Fruit fly (Drosophila melanogaster) whole organism, adult: Measurements from ENCODE around the gene CG18135.

ENCODE experiments used
- CG11617 ChIP-seq: fragments of 200-800 bp; sonication (Bioruptor generic); optimal IDR thresholded peaks from 2 replicates; lab custom pipeline; 2017; ENCODE audit warnings: mild to moderate bottlenecking, missing biosample characterization, missing genetic modification reagents, missing genetic modification characterization
- CG12768 ChIP-seq: fragments of 200-800 bp; sonication (Bioruptor generic); optimal IDR thresholded peaks from 2 replicates; lab custom pipeline; 2017; ENCODE audit warnings: missing biosample characterization, missing genetic modification characterization, mild to moderate bottlenecking, moderate library complexity, missing genetic modification reagents
- CG14711 ChIP-seq: fragments of 200-800 bp; sonication (Bioruptor generic); optimal IDR thresholded peaks from 2 replicates; lab custom pipeline; 2018; ENCODE audit warnings: missing biosample characterization, mild to moderate bottlenecking, missing genetic modification characterization, moderate library complexity
- CG1620 ChIP-seq: fragments of 200-800 bp; sonication (Bioruptor generic); optimal IDR thresholded peaks from 2 replicates; lab custom pipeline; 2016; ENCODE audit warnings: missing biosample characterization, missing genetic modification characterization
- CG33017 ChIP-seq: fragments of 200-800 bp; sonication (Bioruptor generic); optimal IDR thresholded peaks from 2 replicates; lab custom pipeline; 2018; ENCODE audit warnings: missing biosample characterization, mild to moderate bottlenecking, missing genetic modification characterization, moderate library complexity
- CG5204 ChIP-seq: fragments of 200-800 bp; sonication (Bioruptor generic); optimal IDR thresholded peaks from 2 replicates; lab custom pipeline; 2016; ENCODE audit warnings: missing biosample characterization, missing genetic modification characterization
- CG7045 ChIP-seq: fragments of 200-800 bp; sonication (Bioruptor generic); optimal IDR thresholded peaks from 2 replicates; lab custom pipeline; 2017; ENCODE audit warnings: missing biosample characterization, mild to moderate bottlenecking, missing genetic modification characterization
- CG7101 ChIP-seq: fragments of 200-800 bp; sonication (Bioruptor generic); optimal IDR thresholded peaks from 2 replicates; lab custom pipeline; 2018; ENCODE audit warnings: missing biosample characterization, mild to moderate bottlenecking, missing genetic modification characterization, moderate library complexity
- Clk ChIP-seq: fragments of 200-800 bp; sonication (Bioruptor generic); optimal IDR thresholded peaks from 2 replicates; lab custom pipeline; 2017; ENCODE audit warnings: missing biosample characterization, missing genetic modification characterization
- Crg-1 ChIP-seq: fragments of 200-800 bp; sonication (Bioruptor generic); optimal IDR thresholded peaks from 2 replicates; lab custom pipeline; 2016; ENCODE audit warnings: missing biosample characterization, missing genetic modification characterization
- Hr96 ChIP-seq: fragments of 200-800 bp; sonication (Bioruptor generic); optimal IDR thresholded peaks from 2 replicates; lab custom pipeline; 2016; ENCODE audit warnings: missing biosample characterization, missing genetic modification characterization
- Mnt ChIP-seq: fragments of 200-800 bp; sonication (Bioruptor generic); optimal IDR thresholded peaks from 2 replicates; lab custom pipeline; 2016; ENCODE audit warnings: missing biosample characterization, mild to moderate bottlenecking, missing genetic modification characterization
- bab1 ChIP-seq: fragments of 200-800 bp; sonication (Bioruptor generic); optimal IDR thresholded peaks from 3 replicates; lab custom pipeline; 2019; ENCODE audit warnings: missing biosample characterization, mild to moderate bottlenecking, missing genetic modification characterization, moderate library complexity
- cic ChIP-seq: fragments of 200-800 bp; sonication (Bioruptor generic); optimal IDR thresholded peaks from 2 replicates; lab custom pipeline; 2017; ENCODE audit warnings: missing biosample characterization, mild to moderate bottlenecking, missing genetic modification characterization, moderate library complexity
- cnc ChIP-seq, 2 experiments: fragments of >200 bp; optimal IDR thresholded peaks; 2 replicates each; lab custom pipeline; 2017
- kay ChIP-seq: fragments of 200-800 bp; sonication (Bioruptor generic); peaks from one replicate; lab custom pipeline; 2016; ENCODE audit warnings: missing biosample characterization, missing genetic modification characterization, borderline replicate concordance
- ovo ChIP-seq: fragments of 200-800 bp; sonication (Bioruptor generic); optimal IDR thresholded peaks from 2 replicates; lab custom pipeline; 2016; ENCODE audit warnings: missing biosample characterization, missing genetic modification characterization
- pad ChIP-seq: fragments of 200-800 bp; sonication (Bioruptor generic); optimal IDR thresholded peaks from 3 replicates; lab custom pipeline; 2017; ENCODE audit warnings: missing biosample characterization, missing genetic modification characterization, mild to moderate bottlenecking, moderate library complexity, missing genetic modification reagents
- tj ChIP-seq: fragments of 200-800 bp; sonication (Bioruptor generic); optimal IDR thresholded peaks from 3 replicates; lab custom pipeline; 2017; ENCODE audit warnings: missing biosample characterization, mild to moderate bottlenecking, missing genetic modification characterization, moderate library complexity
- toe ChIP-seq: fragments of 200-800 bp; sonication (Bioruptor generic); optimal IDR thresholded peaks from 2 replicates; lab custom pipeline; 2016; ENCODE audit warnings: missing biosample characterization, missing genetic modification characterization

CG18135 gene

DNA sequence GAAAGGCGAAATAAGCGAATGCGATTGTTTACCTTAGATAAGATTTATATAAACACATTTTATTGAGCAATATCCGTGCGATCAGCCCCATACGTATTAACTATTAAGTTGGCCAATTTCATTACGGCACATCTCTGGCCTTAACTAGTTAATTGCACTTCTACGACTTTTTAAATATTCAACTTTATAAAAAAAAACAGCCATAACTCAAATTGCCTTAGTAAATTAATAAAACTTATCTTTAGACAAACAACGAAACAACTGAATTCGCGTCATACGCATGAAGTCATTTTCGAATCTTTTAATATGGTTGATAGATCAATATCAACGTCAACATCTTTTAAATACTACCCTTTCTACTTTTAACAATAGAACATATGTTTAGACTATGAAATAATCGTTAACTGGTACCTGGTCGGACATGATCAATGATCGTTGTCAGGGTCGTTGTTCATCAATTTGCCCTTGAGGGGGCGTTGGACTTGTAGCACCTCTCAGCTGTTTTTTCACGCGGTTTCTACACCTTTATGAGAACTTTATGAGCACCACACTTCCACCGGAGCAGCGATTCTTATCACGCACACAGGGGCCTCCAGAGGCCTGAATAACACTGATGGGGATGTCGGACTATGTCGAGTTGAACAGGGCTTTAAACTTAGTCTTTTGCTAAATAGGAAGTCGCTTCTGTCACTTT lies at the start of gene CG18135:
CG18135 (minus strand) TSS at position 694 of the 694 bp plus-strand sequence.
- TF ChIP-seq kay (peak; percentile 93), bab1 (GFP tag; lab: Kevin White, UChicago) (no peak)

- TF ChIP-seq Hr96 (GFP tag; lab: Kevin White, UChicago) (no peak), CG7045 (GFP tag; lab: Kevin White, UChicago) (no peak), ovo (GFP tag; lab: Kevin White, UChicago) (no peak), cic (GFP tag; lab: Kevin White, UChicago) (no peak), Mnt (GFP tag; lab: Kevin White, UChicago) (no peak), pad (GFP tag; lab: Kevin White, UChicago) (no peak), CG12768 (GFP tag; lab: Kevin White, UChicago) (no peak), Clk (GFP tag; lab: Kevin White, UChicago) (no peak), cnc (optimal IDR thresholded peaks at IDR 0.05; lab: Kevin White, UChicago) (no peak), toe (no peak), bab1 (GFP tag; lab: Kevin White, UChicago) (no peak), CG1620 (GFP tag; lab: Kevin White, UChicago) (no peak)
Measured at dm6 chr3L:19046389-19047042, 48.4 kb upstream of the CG18135 start.

DNA sequence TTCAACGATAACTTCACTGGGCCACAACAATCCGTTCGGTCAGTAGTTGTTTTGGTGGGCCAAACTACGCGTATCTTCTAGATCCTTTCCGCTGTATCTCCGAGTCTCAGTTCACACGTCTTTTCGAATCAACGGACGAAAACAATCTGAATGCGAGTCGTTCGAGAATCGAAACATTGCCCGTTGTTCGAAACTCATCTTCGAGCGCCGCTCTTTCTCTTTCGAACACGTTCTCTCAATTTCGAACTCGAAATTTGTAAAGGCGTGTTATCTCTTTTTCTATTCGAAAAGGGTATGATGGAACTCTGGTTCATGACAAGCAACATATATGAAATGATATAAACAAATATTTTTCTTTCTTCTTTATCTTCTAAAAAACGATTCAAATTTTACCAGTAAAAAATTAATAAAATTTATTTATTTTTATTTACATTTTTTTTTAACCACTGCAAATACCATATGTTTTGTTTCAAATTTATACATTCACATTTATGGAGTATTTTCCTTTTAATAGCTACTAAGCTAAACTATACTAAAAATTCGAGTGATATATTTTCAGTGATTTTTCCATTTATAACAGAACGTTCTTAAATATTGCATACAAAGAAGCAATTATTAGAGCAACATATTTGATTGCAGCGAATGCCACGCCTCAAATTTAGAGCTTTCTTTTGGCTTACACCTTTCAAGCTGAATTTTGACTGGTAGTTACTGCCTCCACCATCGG lies 47.4 kb upstream of the CG18135 start, which contains the start of gene nkd:
nkd (minus strand) TSS at position 151 of the 727 bp plus-strand sequence.
- TF ChIP-seq CG33017 (tag; lab: Kevin White, UChicago) (peak; percentile 75), CG12768 (GFP tag; lab: Kevin White, UChicago) (no peak), kay (peak; percentile 32), Hr96 (GFP tag; lab: Kevin White, UChicago) (peak; percentile 19), tj (no peak), ovo (GFP tag; lab: Kevin White, UChicago) (no peak), bab1 (GFP tag; lab: Kevin White, UChicago) (peak; percentile 72), Mnt (GFP tag; lab: Kevin White, UChicago) (peak; percentile 33), Crg-1 (GFP tag; lab: Kevin White, UChicago) (peak; percentile 11), toe (peak; percentile 52), CG7101 (tag; lab: Kevin White, UChicago) (peak; percentile 81), CG14711 (tag; lab: Kevin White, UChicago) (peak; percentile 73), cnc (optimal IDR thresholded peaks at IDR 0.05; lab: Kevin White, UChicago) (no peak), CG1620 (GFP tag; lab: Kevin White, UChicago) (no peak), CG5204 (peak; percentile 52), cic (GFP tag; lab: Kevin White, UChicago) (peak; percentile 67), Clk (GFP tag; lab: Kevin White, UChicago) (no peak), CG7045 (GFP tag; lab: Kevin White, UChicago) (peak; percentile 50), CG11617 (GFP tag; lab: Kevin White, UChicago) (peak; percentile 45), pad (GFP tag; lab: Kevin White, UChicago) (no peak)

dm6 chr3L:19044589-19045298 lies 46.7 kb upstream of the CG18135 start:
- no peak for TF ChIP-seq Mnt (GFP tag; lab: Kevin White, UChicago)
- no peak for TF ChIP-seq CG33017 (tag; lab: Kevin White, UChicago)
- TF ChIP-seq CG14711 (tag; lab: Kevin White, UChicago), result no peak
- TF ChIP-seq cic (GFP tag; lab: Kevin White, UChicago), result peak; percentile 74
- TF ChIP-seq Hr96 (GFP tag; lab: Kevin White, UChicago), result no peak
- TF ChIP-seq Crg-1 (GFP tag; lab: Kevin White, UChicago), result no peak
- TF ChIP-seq ovo (GFP tag; lab: Kevin White, UChicago), result no peak
- no peak for TF ChIP-seq bab1 (GFP tag; lab: Kevin White, UChicago)
- TF ChIP-seq CG7045 (GFP tag; lab: Kevin White, UChicago), result peak; percentile 34
- TF ChIP-seq tj, result peak; percentile 76
- TF ChIP-seq kay, result peak; percentile 46
- TF ChIP-seq Clk (GFP tag; lab: Kevin White, UChicago), result peak; percentile 12
- TF ChIP-seq CG11617 (GFP tag; lab: Kevin White, UChicago), result no peak
- no peak for TF ChIP-seq cnc (optimal IDR thresholded peaks at IDR 0.05; lab: Kevin White, UChicago)

DNA sequence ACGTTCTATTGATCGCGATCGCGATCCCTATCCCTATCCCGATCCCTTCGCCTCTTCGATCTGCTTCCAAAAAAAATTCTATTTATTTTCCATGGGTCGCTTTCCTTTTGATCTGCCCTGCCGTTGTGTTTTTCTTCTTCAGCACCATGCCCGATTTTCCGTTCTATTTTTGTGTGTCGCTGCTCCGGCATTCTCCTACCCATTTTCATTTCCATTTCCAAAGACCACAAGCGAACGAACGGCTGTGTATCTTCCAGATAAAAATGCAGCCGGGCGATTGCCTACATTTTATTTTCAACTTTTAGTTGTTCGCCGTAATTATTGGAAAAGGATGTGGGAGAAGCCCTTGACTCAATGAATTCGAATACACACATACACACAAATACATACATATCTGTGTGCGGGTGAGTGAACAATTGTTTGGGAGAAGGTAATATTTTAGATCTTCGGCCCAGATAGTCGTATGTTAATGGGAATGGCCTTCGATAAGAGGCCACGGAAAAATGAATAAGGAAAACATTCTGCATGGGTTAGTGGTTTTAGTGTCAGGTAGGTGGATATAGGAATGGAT lies 45.5 kb upstream of the CG18135 start:
- TF ChIP-seq CG7101 (tag; lab: Kevin White, UChicago), result no peak
- TF ChIP-seq CG5204, result no peak
- TF ChIP-seq CG1620 (GFP tag; lab: Kevin White, UChicago), result no peak
- TF ChIP-seq toe, result no peak
- no peak for TF ChIP-seq ovo (GFP tag; lab: Kevin White, UChicago)
- TF ChIP-seq CG12768 (GFP tag; lab: Kevin White, UChicago), result no peak
- no peak for TF ChIP-seq Hr96 (GFP tag; lab: Kevin White, UChicago)
- TF ChIP-seq kay, result no peak
- no peak for TF ChIP-seq CG33017 (tag; lab: Kevin White, UChicago)
- no peak for TF ChIP-seq Crg-1 (GFP tag; lab: Kevin White, UChicago)
- no peak for TF ChIP-seq cic (GFP tag; lab: Kevin White, UChicago)
- TF ChIP-seq CG14711 (tag; lab: Kevin White, UChicago), result no peak
- TF ChIP-seq CG11617 (GFP tag; lab: Kevin White, UChicago), result no peak
- TF ChIP-seq tj, result no peak
- no peak for TF ChIP-seq pad (GFP tag; lab: Kevin White, UChicago)
